Worm (Caenorhabditis elegans) whole organism, L3 larva: ENCODE measurements around the gene srh-180.
A peak's percentile ranks its signal among the peaks of the same experiment; 100 is the strongest.

Source experiments
- ZK546.5 ChIP-seq: sonication (generic microtip); optimal IDR thresholded peaks from 2 replicates; lab custom pipeline; 2017; ENCODE audit warnings: missing biosample characterization, missing genetic modification characterization
- elt-2 ChIP-seq: sonication (generic microtip); optimal IDR thresholded peaks from 2 replicates; lab custom pipeline; 2016; ENCODE audit warnings: missing genetic modification reagents, mild to moderate bottlenecking, missing genetic modification characterization, missing compliant biosample characterization
- fos-1 ChIP-seq: fragments of 150-350 bp; optimal IDR thresholded peaks from 2 replicates; lab custom pipeline; 2014; ENCODE audit warnings: missing biosample characterization, missing genetic modification characterization
- pha-4 ChIP-seq: fragments of 150-350 bp; optimal IDR thresholded peaks from 2 replicates; lab custom pipeline; 2014; ENCODE audit warnings: missing biosample characterization, missing genetic modification reagents, missing genetic modification characterization
- pqm-1 ChIP-seq: fragments of 150-350 bp; optimal IDR thresholded peaks from 2 replicates; lab custom pipeline; 2017; ENCODE audit warnings: missing biosample characterization, missing genetic modification characterization, inconsistent platforms
- snpc-4 ChIP-seq: fragments of 150-350 bp; optimal IDR thresholded peaks from 2 replicates; lab custom pipeline; 2014; ENCODE audit warnings: missing biosample characterization, missing genetic modification characterization

DNA sequence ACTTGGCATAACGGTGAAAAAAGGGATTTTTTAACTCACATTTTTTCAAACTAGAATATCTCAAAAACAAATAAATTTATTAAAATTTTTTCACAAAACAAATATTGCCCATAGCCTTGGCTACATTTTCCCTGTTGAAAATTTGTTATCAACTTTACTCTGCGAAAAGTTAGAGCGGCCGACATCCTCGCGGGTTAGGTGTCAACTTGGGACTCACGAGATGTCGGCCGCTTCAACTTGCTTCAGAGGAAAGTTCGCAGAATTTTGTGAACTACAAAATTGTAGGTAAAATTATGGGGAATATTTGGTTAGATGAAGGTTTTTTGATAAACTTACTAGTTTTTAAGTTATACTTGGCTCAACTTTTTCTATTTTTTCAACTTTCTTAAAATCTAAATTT, 34.4 kb downstream of the srh-180 start:
- no peak for TF ChIP-seq pha-4 (tag; lab: Kevin White, UChicago)
- TF ChIP-seq snpc-4, result peak; percentile 80
- TF ChIP-seq fos-1 (tag; lab: Kevin White, UChicago), result no peak
- TF ChIP-seq ZK546.5, result no peak
- TF ChIP-seq elt-2, result no peak
- TF ChIP-seq pqm-1 (tag; lab: Kevin White, UChicago), result no peak
